Worm (Caenorhabditis elegans): Measurements from ENCODE around the gene Y54F10BM.3.

DNA sequence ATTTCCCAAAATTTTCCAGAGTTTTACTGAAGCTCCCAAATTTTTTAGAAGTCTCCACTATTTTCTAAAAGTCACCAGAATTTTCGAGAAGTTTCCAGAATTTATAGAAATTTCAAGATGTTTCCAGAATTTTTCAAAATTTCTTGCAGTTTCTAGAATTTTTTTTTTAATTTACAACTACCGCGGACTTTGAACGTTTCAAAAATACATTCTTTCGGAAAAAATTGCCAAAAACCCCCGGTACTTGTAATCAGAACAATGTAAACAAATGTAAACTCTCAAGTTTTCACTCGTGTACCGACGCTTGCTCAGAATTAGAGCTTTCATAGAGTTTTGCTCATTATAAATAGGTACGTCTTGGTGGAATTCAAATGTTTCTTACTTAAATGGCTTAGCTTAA is 9.1 kb upstream of the Y54F10BM.3 start, which contains the start of gene fbxa-39:
- TF ChIP-seq pes-1 (GFP tag; IDR thresholded peaks at IDR 0.05), result no peak
- TF ChIP-seq flt-1 (GFP tag; IDR thresholded peaks at IDR 0.05), result no peak
- no peak for TF ChIP-seq ama-1 (optimal IDR thresholded peaks at IDR 0.05)
- TF ChIP-seq sea-1 (GFP tag; conservative IDR thresholded peaks at IDR 0.05), result no peak
- TF ChIP-seq aly-1 (tag; optimal IDR thresholded peaks at IDR 0.05), result no peak

Measured in whole organism, early embryonic.